Worm (Caenorhabditis elegans) whole organism, L2 larva: Measurements from ENCODE around the gene F53B7.7.

Experiments
- elt-1 ChIP-seq: fragments of 150-350 bp; optimal IDR thresholded peaks from 2 replicates; lab custom pipeline; 2014; ENCODE audit warnings: missing biosample characterization, missing genetic modification characterization
- gmeb-1 ChIP-seq: fragments of 150-350 bp; optimal IDR thresholded peaks from 2 replicates; lab custom pipeline; 2014; ENCODE audit warnings: missing biosample characterization, missing genetic modification characterization
- lin-13 ChIP-seq: fragments of 150-350 bp; optimal IDR thresholded peaks from 2 replicates; lab custom pipeline; 2014; ENCODE audit warnings: missing biosample characterization, missing genetic modification reagents, missing genetic modification characterization
- nhr-11 ChIP-seq: fragments of 150-350 bp; optimal IDR thresholded peaks from 2 replicates; lab custom pipeline; 2014; ENCODE audit warnings: missing biosample characterization, missing genetic modification characterization
- nhr-237 ChIP-seq: fragments of 150-350 bp; optimal IDR thresholded peaks from 2 replicates; lab custom pipeline; 2014; ENCODE audit warnings: missing biosample characterization, missing genetic modification characterization
- unc-62 ChIP-seq: fragments of 150-350 bp; optimal IDR thresholded peaks from 2 replicates; lab custom pipeline; 2014; ENCODE audit warnings: missing biosample characterization, missing genetic modification reagents, missing genetic modification characterization

DNA sequence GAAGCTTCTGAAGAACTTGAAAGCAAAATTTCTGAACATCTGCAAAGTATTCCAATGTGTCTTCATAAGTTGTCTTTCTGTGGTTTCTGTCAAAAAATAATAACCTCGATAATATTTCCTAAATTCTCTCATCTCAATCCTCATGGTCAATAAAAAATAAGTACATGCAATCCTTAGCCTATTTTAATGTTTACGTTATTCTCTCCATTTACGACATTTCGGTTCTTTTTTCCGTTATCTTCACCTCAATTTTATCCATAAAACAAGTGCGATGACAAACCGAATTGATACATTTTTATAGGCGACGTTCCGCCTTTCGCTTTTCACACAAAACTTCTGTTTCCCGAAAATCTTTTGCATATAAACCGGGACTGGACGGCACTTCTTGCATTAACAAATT is 49.4 kb upstream of the F53B7.7 start, which contains the start of gene col-153:
- no peak for TF ChIP-seq nhr-237 (tag; lab: Kevin White, UChicago)
- no peak for TF ChIP-seq elt-1 (tag; lab: Kevin White, UChicago)
- TF ChIP-seq gmeb-1, result no peak
- TF ChIP-seq unc-62 (GFP tag; lab: Kevin White, UChicago), result no peak
- no peak for TF ChIP-seq nhr-11 (tag; lab: Kevin White, UChicago)
- TF ChIP-seq lin-13, result no peak
